Worm (Caenorhabditis elegans) whole organism, L3 larva: Measurements from ENCODE around the gene C16B8.2.

Source experiments
- R02D3.7 ChIP-seq: fragments of 150-350 bp; optimal IDR thresholded peaks from 2 replicates; lab custom pipeline; 2014; ENCODE audit warnings: missing biosample characterization, missing genetic modification characterization
- ZK546.5 ChIP-seq: sonication (generic microtip); optimal IDR thresholded peaks from 2 replicates; lab custom pipeline; 2017; ENCODE audit warnings: missing biosample characterization, missing genetic modification characterization
- aly-2 ChIP-seq: fragments of 150-350 bp; optimal IDR thresholded peaks from 2 replicates; lab custom pipeline; 2014; ENCODE audit warnings: missing biosample characterization, missing genetic modification characterization
- ama-1 ChIP-seq: fragments of 150-350 bp; optimal IDR thresholded peaks from 2 replicates; lab custom pipeline; 2018
- ceh-16 ChIP-seq: sonication (generic microtip); optimal IDR thresholded peaks from 2 replicates; lab custom pipeline; 2017; ENCODE audit warnings: missing biosample characterization, missing genetic modification characterization
- ceh-28 ChIP-seq: fragments of 150-350 bp; optimal IDR thresholded peaks from 2 replicates; lab custom pipeline; 2014; ENCODE audit warnings: missing biosample characterization, missing genetic modification reagents, missing genetic modification characterization
- ceh-82 ChIP-seq: fragments of 150-350 bp; optimal IDR thresholded peaks from 2 replicates; lab custom pipeline; 2014; ENCODE audit warnings: missing biosample characterization, missing genetic modification characterization
- ceh-9 ChIP-seq: sonication (generic microtip); optimal IDR thresholded peaks from 2 replicates; lab custom pipeline; 2018; ENCODE audit warnings: missing biosample characterization, missing genetic modification characterization
- egl-27 ChIP-seq: sonication (generic microtip); optimal IDR thresholded peaks from 4 replicates; lab custom pipeline; 2017; ENCODE audit warnings: missing biosample characterization, missing genetic modification reagents, missing genetic modification characterization
- egl-5 ChIP-seq: fragments of 150-350 bp; optimal IDR thresholded peaks from 2 replicates; lab custom pipeline; 2017; ENCODE audit warnings: missing biosample characterization, missing genetic modification reagents, missing genetic modification characterization, inconsistent platforms
- elt-2 ChIP-seq: sonication (generic microtip); optimal IDR thresholded peaks from 2 replicates; lab custom pipeline; 2016; ENCODE audit warnings: missing genetic modification reagents, mild to moderate bottlenecking, missing genetic modification characterization, missing compliant biosample characterization
- elt-3 ChIP-seq, 3 experiments: fragments of 150-350 bp in 1 of 3; sonication (generic microtip) in 2 of 3; optimal IDR thresholded peaks; 2 replicates in 2 of 3; 4 replicates in 1 of 3; lab custom pipeline; 2014 to 2017; ENCODE audit warnings: missing biosample characterization in 3 of 3, missing genetic modification characterization in 3 of 3
- fkh-10 ChIP-seq: sonication (generic microtip); optimal IDR thresholded peaks from 2 replicates; lab custom pipeline; 2017; ENCODE audit warnings: missing biosample characterization, missing genetic modification reagents, missing genetic modification characterization
- fkh-2 ChIP-seq: fragments of 150-350 bp; optimal IDR thresholded peaks from 2 replicates; lab custom pipeline; 2014; ENCODE audit warnings: missing biosample characterization, missing genetic modification reagents, missing genetic modification characterization
- fos-1 ChIP-seq: fragments of 150-350 bp; optimal IDR thresholded peaks from 2 replicates; lab custom pipeline; 2014; ENCODE audit warnings: missing biosample characterization, missing genetic modification characterization
- hmg-11 ChIP-seq: sonication (generic microtip); optimal IDR thresholded peaks from 2 replicates; lab custom pipeline; 2016; ENCODE audit warnings: missing genetic modification characterization, missing compliant biosample characterization
- jun-1 ChIP-seq: fragments of 150-350 bp; optimal IDR thresholded peaks from 2 replicates; lab custom pipeline; 2014; ENCODE audit warnings: missing biosample characterization, missing genetic modification reagents, missing genetic modification characterization
- lin-15B ChIP-seq: fragments of 150-350 bp; optimal IDR thresholded peaks from 2 replicates; lab custom pipeline; 2014; ENCODE audit warnings: missing biosample characterization, missing genetic modification characterization
- lin-39 ChIP-seq: fragments of 150-350 bp; optimal IDR thresholded peaks from 2 replicates; lab custom pipeline; 2018; ENCODE audit warnings: missing biosample characterization, missing genetic modification reagents, missing genetic modification characterization
- lsy-12 ChIP-seq: sonication (generic microtip); optimal IDR thresholded peaks from 2 replicates; lab custom pipeline; 2016; ENCODE audit warnings: mild to moderate bottlenecking, missing genetic modification characterization, missing compliant biosample characterization
- mml-1 ChIP-seq: fragments of 150-350 bp; sonication (generic microtip); optimal IDR thresholded peaks from 3 replicates; lab custom pipeline; 2014; ENCODE audit warnings: missing biosample characterization, missing genetic modification characterization
- nfya-1 ChIP-seq: sonication (generic microtip); optimal IDR thresholded peaks from 2 replicates; lab custom pipeline; 2017; ENCODE audit warnings: missing genetic modification characterization, mild to moderate bottlenecking, missing compliant biosample characterization, antibody characterized with exemption, moderate library complexity; ENCODE audit not compliant: insufficient read depth
- nhr-11 ChIP-seq: fragments of 150-350 bp; optimal IDR thresholded peaks from 2 replicates; lab custom pipeline; 2014; ENCODE audit warnings: missing biosample characterization, missing genetic modification characterization
- nhr-23 ChIP-seq: fragments of 150-350 bp; optimal IDR thresholded peaks from 2 replicates; lab custom pipeline; 2014; ENCODE audit warnings: missing biosample characterization, missing genetic modification reagents, missing genetic modification characterization
- nhr-237 ChIP-seq: fragments of 150-350 bp; optimal IDR thresholded peaks from 2 replicates; lab custom pipeline; 2014; ENCODE audit warnings: missing biosample characterization, missing genetic modification characterization
- nhr-25 ChIP-seq: sonication (generic microtip); optimal IDR thresholded peaks from 2 replicates; lab custom pipeline; 2017; ENCODE audit warnings: missing biosample characterization, missing genetic modification characterization
- nhr-28 ChIP-seq: fragments of 150-350 bp; optimal IDR thresholded peaks from 2 replicates; lab custom pipeline; 2014; ENCODE audit warnings: missing biosample characterization, missing genetic modification characterization
- nhr-43 ChIP-seq: sonication (generic microtip); optimal IDR thresholded peaks from 2 replicates; lab custom pipeline; 2016; ENCODE audit warnings: mild to moderate bottlenecking, missing genetic modification characterization, missing compliant biosample characterization; ENCODE audit not compliant: poor library complexity, severe bottlenecking
- nhr-77 ChIP-seq: fragments of 150-350 bp; optimal IDR thresholded peaks from 2 replicates; lab custom pipeline; 2014; ENCODE audit warnings: missing biosample characterization, missing genetic modification characterization
- pha-4 ChIP-seq: fragments of 150-350 bp; optimal IDR thresholded peaks from 2 replicates; lab custom pipeline; 2014; ENCODE audit warnings: missing biosample characterization, missing genetic modification reagents, missing genetic modification characterization
- pqm-1 ChIP-seq: fragments of 150-350 bp; optimal IDR thresholded peaks from 2 replicates; lab custom pipeline; 2017; ENCODE audit warnings: missing biosample characterization, missing genetic modification characterization, inconsistent platforms
- sea-2 ChIP-seq: fragments of 150-350 bp; sonication (generic microtip); optimal IDR thresholded peaks from 4 replicates; lab custom pipeline; 2014; ENCODE audit warnings: missing biosample characterization, missing genetic modification reagents, missing genetic modification characterization
- tbx-2 ChIP-seq: sonication (generic microtip); optimal IDR thresholded peaks from 2 replicates; lab custom pipeline; 2016; ENCODE audit warnings: mild to moderate bottlenecking, missing genetic modification characterization, missing compliant biosample characterization
- unc-39 ChIP-seq: sonication (generic microtip); optimal IDR thresholded peaks from 4 replicates; lab custom pipeline; 2017; ENCODE audit warnings: missing biosample characterization, missing genetic modification characterization
- unc-62 ChIP-seq: fragments of 150-350 bp; sonication (generic microtip); optimal IDR thresholded peaks from 4 replicates; lab custom pipeline; 2014; ENCODE audit warnings: missing biosample characterization, missing genetic modification reagents, missing genetic modification characterization

Gene C16B8.2

DNA sequence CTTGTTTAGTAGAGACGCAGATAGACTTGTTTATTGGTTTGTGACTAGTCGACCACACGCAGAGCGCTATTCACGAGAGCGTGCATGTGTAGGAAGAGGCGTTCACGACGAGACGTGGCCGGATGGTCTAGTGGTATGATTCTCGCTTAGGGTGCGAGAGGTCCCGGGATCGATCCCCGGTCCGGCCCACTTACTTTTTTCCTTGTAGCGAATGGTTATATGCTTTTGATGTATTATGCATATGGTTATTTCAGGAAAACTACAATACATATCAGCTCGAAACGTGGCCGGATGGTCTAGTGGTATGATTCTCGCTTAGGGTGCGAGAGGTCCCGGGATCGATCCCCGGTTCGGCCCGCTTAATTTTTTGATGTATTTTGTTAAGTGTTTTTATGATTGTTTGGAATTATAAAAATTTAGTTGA lies 3.8 kb upstream of the C16B8.2 start:
- TF ChIP-seq ama-1 (peak; percentile 11), elt-2 (tag; lab: Kevin White, UChicago) (peak; percentile 50), pqm-1 (tag; lab: Kevin White, UChicago) (peak; percentile 47), nfya-1 (tag; lab: Kevin White, UChicago) (peak; percentile 64), fos-1 (tag; lab: Kevin White, UChicago) (peak; percentile 25), nhr-43 (tag; lab: Kevin White, UChicago) (peak; percentile 49), ceh-82 (tag; lab: Kevin White, UChicago) (peak; percentile 14), fkh-10 (GFP tag; lab: Kevin White, UChicago) (no peak), jun-1 (tag; lab: Kevin White, UChicago) (peak; percentile 74), egl-5 (tag; lab: Kevin White, UChicago) (peak; percentile 73), egl-27 (peak; percentile 69), tbx-2 (tag; lab: Kevin White, UChicago) (peak; percentile 53), nhr-11 (tag; lab: Kevin White, UChicago) (no peak), nhr-77 (tag; lab: Kevin White, UChicago) (peak; percentile 31), nhr-23 (tag; lab: Kevin White, UChicago) (peak; percentile 39), nhr-28 (tag; lab: Kevin White, UChicago) (no peak), lin-39 (tag; lab: Kevin White, UChicago) (peak; percentile 65), lsy-12 (tag; lab: Kevin White, UChicago) (peak; percentile 74), sea-2 (peak; percentile 41), R02D3.7 (no peak), pha-4 (tag; lab: Kevin White, UChicago) (peak; percentile 49), lin-15B (tag; lab: Kevin White, UChicago) (no peak), nhr-25 (tag; lab: Kevin White, UChicago) (peak; percentile 76), unc-39 (tag; lab: Kevin White, UChicago) (peak; percentile 4), mml-1 (tag; lab: Kevin White, UChicago) (no peak), unc-62 (GFP tag; lab: Kevin White, UChicago) (peak; percentile 45), hmg-11 (tag; lab: Kevin White, UChicago) (peak; percentile 51)

DNA sequence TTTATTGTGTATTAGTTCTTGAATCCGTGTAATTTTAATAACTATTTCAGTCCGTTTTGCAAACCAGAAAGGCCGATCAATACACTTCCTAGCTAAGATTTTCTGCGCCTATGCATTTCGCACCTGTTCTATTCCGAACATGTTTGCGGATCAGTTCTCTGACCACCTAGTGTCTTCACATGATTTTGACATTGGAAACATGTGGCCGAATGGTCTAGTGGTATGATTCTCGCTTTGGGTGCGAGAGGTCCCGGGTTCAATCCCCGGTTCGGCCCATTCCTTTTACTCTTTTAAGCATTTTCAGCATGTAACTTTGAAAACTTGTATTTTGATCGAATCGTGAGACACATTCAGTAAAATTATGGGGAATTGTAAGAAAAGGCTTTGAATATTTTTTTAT lies 3.1 kb upstream of the C16B8.2 start:
- TF ChIP-seq ama-1 = no peak
- TF ChIP-seq hmg-11 (tag; lab: Kevin White, UChicago) = no peak
- no peak for TF ChIP-seq nhr-11 (tag; lab: Kevin White, UChicago)
- TF ChIP-seq lin-15B (tag; lab: Kevin White, UChicago) = no peak
- TF ChIP-seq nhr-25 (tag; lab: Kevin White, UChicago) = peak; percentile 41
- no peak for TF ChIP-seq unc-39 (tag; lab: Kevin White, UChicago)
- no peak for TF ChIP-seq jun-1 (tag; lab: Kevin White, UChicago)
- no peak for TF ChIP-seq elt-3 (tag; optimal IDR thresholded peaks at IDR 0.05; lab: Kevin White, UChicago)
- no peak for TF ChIP-seq ceh-9 (tag; lab: Kevin White, UChicago)
- peak; percentile 38 for TF ChIP-seq pha-4 (tag; lab: Kevin White, UChicago)
- TF ChIP-seq tbx-2 (tag; lab: Kevin White, UChicago) = no peak
- peak; percentile 17 for TF ChIP-seq nfya-1 (tag; lab: Kevin White, UChicago)
- TF ChIP-seq aly-2 (tag; lab: Kevin White, UChicago) = no peak
- TF ChIP-seq ceh-16 (tag; lab: Kevin White, UChicago) = no peak
- peak; percentile 47 for TF ChIP-seq nhr-43 (tag; lab: Kevin White, UChicago)
- TF ChIP-seq pqm-1 (tag; lab: Kevin White, UChicago) = peak; percentile 9
- TF ChIP-seq nhr-237 (tag; lab: Kevin White, UChicago) = no peak
- peak; percentile 55 for TF ChIP-seq lin-39 (tag; lab: Kevin White, UChicago)
- TF ChIP-seq ZK546.5 (tag; lab: Kevin White, UChicago) = no peak
- TF ChIP-seq fkh-2 (tag; lab: Kevin White, UChicago) = no peak

- TF ChIP-seq hmg-11 (tag; lab: Kevin White, UChicago) (no peak), elt-2 (tag; lab: Kevin White, UChicago) (peak; percentile 87), ceh-28 (tag; lab: Kevin White, UChicago) (peak; percentile 5), egl-5 (tag; lab: Kevin White, UChicago) (no peak), jun-1 (tag; lab: Kevin White, UChicago) (peak; percentile 60), lin-15B (tag; lab: Kevin White, UChicago) (no peak), pqm-1 (tag; lab: Kevin White, UChicago) (peak; percentile 80), pha-4 (tag; lab: Kevin White, UChicago) (peak; percentile 53)
Measured at ce11 chrX:3968209-3968960, 2.2 kb upstream of the C16B8.2 start, which contains the start of gene C16B8.3. TSS of gene C16B8.3 (minus strand) at chrX:3968634.
